Fruit fly (Drosophila melanogaster) whole organism, embryonic: ENCODE results near the gene ast.

Experiments used
- Ada2b ChIP-seq: fragments of 200-800 bp; sonication (Bioruptor generic); IDR thresholded peaks from 2 replicates; pipeline ENCODE4 v1.3.6; 2022; ENCODE audit warnings: missing biosample characterization, missing genetic modification characterization
- Awh ChIP-seq: fragments of 200-800 bp; sonication (Bioruptor generic); IDR thresholded peaks from 2 replicates; pipeline ENCODE4, ENCODE4 v1.3.6; 2022; ENCODE audit warnings: missing biosample characterization, missing genetic modification characterization
- Blimp-1 ChIP-seq: fragments of 200-800 bp; sonication (Bioruptor generic); optimal IDR thresholded peaks from 3 replicates; lab custom pipeline; 2018; ENCODE audit warnings: missing biosample characterization, missing genetic modification characterization, mild to moderate bottlenecking, moderate library complexity, missing genetic modification reagents
- CG1024 ChIP-seq: fragments of 200-800 bp; sonication (Bioruptor generic); IDR thresholded peaks from 2 replicates; pipeline ENCODE4 v1.3.6; 2022; ENCODE audit warnings: missing biosample characterization, missing genetic modification characterization
- CG10654 ChIP-seq: fragments of 200-800 bp; sonication (Bioruptor generic); optimal IDR thresholded peaks from 2 replicates; lab custom pipeline; 2016; ENCODE audit warnings: missing biosample characterization, missing genetic modification characterization
- CG11696 ChIP-seq: fragments of 200-800 bp; sonication (Bioruptor generic); IDR thresholded peaks from 2 replicates; pipeline ENCODE4 v1.3.6; 2022; ENCODE audit warnings: missing biosample characterization, missing genetic modification characterization
- CG12744 ChIP-seq: fragments of 200-800 bp; sonication (Bioruptor generic); optimal IDR thresholded peaks from 2 replicates; lab custom pipeline; 2016; ENCODE audit warnings: missing biosample characterization, missing genetic modification characterization
- CG13624 ChIP-seq: fragments of 200-800 bp; sonication (Bioruptor generic); optimal IDR thresholded peaks from 2 replicates; lab custom pipeline; 2016; ENCODE audit warnings: missing biosample characterization, missing genetic modification characterization
- CG1603 ChIP-seq: fragments of 200-800 bp; sonication (Bioruptor generic); optimal IDR thresholded peaks from 2 replicates; lab custom pipeline; 2019; ENCODE audit warnings: missing biosample characterization, mild to moderate bottlenecking, missing genetic modification characterization, moderate library complexity
- CG16815 ChIP-seq: fragments of 200-800 bp; sonication (Bioruptor generic); optimal IDR thresholded peaks from 3 replicates; lab custom pipeline; 2017; ENCODE audit warnings: missing biosample characterization, mild to moderate bottlenecking, missing genetic modification characterization
- CG17328 ChIP-seq: fragments of 200-800 bp; sonication (Bioruptor generic); IDR thresholded peaks from 2 replicates; pipeline ENCODE4 v1.3.6; 2022; ENCODE audit warnings: missing biosample characterization, missing genetic modification characterization
- CG17385 ChIP-seq: fragments of 200-800 bp; sonication (Bioruptor generic); optimal IDR thresholded peaks from 3 replicates; lab custom pipeline; 2018; ENCODE audit warnings: missing biosample characterization, mild to moderate bottlenecking, missing genetic modification characterization
- CG2889 ChIP-seq: fragments of 200-800 bp; sonication (Bioruptor generic); IDR thresholded peaks from 3 replicates; pipeline ENCODE4 v1.3.6; 2022; ENCODE audit warnings: missing biosample characterization, missing genetic modification characterization
- CG31224 ChIP-seq: fragments of 200-800 bp; sonication (Bioruptor generic); IDR thresholded peaks from 2 replicates; pipeline ENCODE4 v1.3.6; 2022; ENCODE audit warnings: missing biosample characterization, missing genetic modification characterization
- CG32532 ChIP-seq: fragments of 200-800 bp; sonication (Bioruptor generic); IDR thresholded peaks from 2 replicates; pipeline ENCODE4 v1.3.6; 2022; ENCODE audit warnings: missing biosample characterization, missing genetic modification characterization
- CG32772 ChIP-seq: fragments of 200-800 bp; sonication (Bioruptor generic); IDR thresholded peaks from 2 replicates; pipeline ENCODE4 v1.3.6; 2022; ENCODE audit warnings: missing biosample characterization, missing genetic modification characterization
- CG3407 ChIP-seq: fragments of 200-800 bp; sonication (Bioruptor generic); optimal IDR thresholded peaks from 2 replicates; lab custom pipeline; 2018; ENCODE audit warnings: missing biosample characterization, mild to moderate bottlenecking, missing genetic modification characterization
- CG42726 ChIP-seq: fragments of 200-800 bp; sonication (Bioruptor generic); IDR thresholded peaks from 2 replicates; pipeline ENCODE4 v1.3.6; 2022; ENCODE audit warnings: missing biosample characterization, missing genetic modification characterization; ENCODE audit not compliant: partially characterized antibody
- CG8359 ChIP-seq: fragments of 200-800 bp; sonication (Bioruptor generic); optimal IDR thresholded peaks from 2 replicates; lab custom pipeline; 2017; ENCODE audit warnings: missing biosample characterization, mild to moderate bottlenecking, missing genetic modification characterization, borderline replicate concordance
- CG9727 ChIP-seq: fragments of 200-800 bp; sonication (Bioruptor generic); optimal IDR thresholded peaks from 3 replicates; lab custom pipeline; 2017; ENCODE audit warnings: missing biosample characterization, mild to moderate bottlenecking, missing genetic modification characterization
- Elba2 ChIP-seq: fragments of 200-800 bp; sonication (Bioruptor generic); optimal IDR thresholded peaks from 3 replicates; lab custom pipeline; 2016; ENCODE audit warnings: missing biosample characterization, missing genetic modification characterization
- Ets97D ChIP-seq: fragments of 200-800 bp; sonication (Bioruptor generic); optimal IDR thresholded peaks from 3 replicates; lab custom pipeline; 2016; ENCODE audit warnings: missing biosample characterization, missing genetic modification characterization
- Hr78 ChIP-seq, 2 experiments: fragments of 200-800 bp in 1 of 2; fragments of >200 bp in 1 of 2; sonication (Bioruptor generic) in 1 of 2; optimal IDR thresholded peaks; 2 replicates each; lab custom pipeline; 2017 to 2019; ENCODE audit warnings: missing biosample characterization in 2 of 2, missing genetic modification characterization in 2 of 2, mild to moderate bottlenecking in 1 of 2, moderate library complexity in 1 of 2
- Lim3 ChIP-seq: fragments of 200-800 bp; sonication (Bioruptor generic); IDR thresholded peaks from 2 replicates; pipeline ENCODE4 v1.3.6; 2022; ENCODE audit warnings: missing biosample characterization, missing genetic modification characterization
- MBD-R2 ChIP-seq: fragments of 200-800 bp; sonication (Bioruptor generic); IDR thresholded peaks from 2 replicates; pipeline ENCODE4 v1.3.6; 2022; ENCODE audit warnings: missing biosample characterization, missing genetic modification characterization
- Med ChIP-seq: fragments of 200-800 bp; sonication (Bioruptor generic); peaks from one replicate; lab custom pipeline; 2016; ENCODE audit warnings: missing biosample characterization, missing genetic modification characterization, mild to moderate bottlenecking, inconsistent platforms, moderate library complexity
- NK7.1 ChIP-seq: fragments of 200-800 bp; sonication (Bioruptor generic); optimal IDR thresholded peaks from 3 replicates; lab custom pipeline; 2016; ENCODE audit warnings: missing biosample characterization, missing genetic modification characterization
- abd-A ChIP-seq: fragments of 200-800 bp; sonication (Bioruptor generic); optimal IDR thresholded peaks from 3 replicates; lab custom pipeline; 2019; ENCODE audit warnings: missing biosample characterization, mild to moderate bottlenecking, missing genetic modification characterization, moderate library complexity
- cas ChIP-seq: fragments of 200-800 bp; sonication (Bioruptor generic); IDR thresholded peaks from 2 replicates; pipeline ENCODE4 v1.3.6; 2022; ENCODE audit warnings: missing biosample characterization, missing genetic modification characterization
- caup ChIP-seq: fragments of 200-800 bp; sonication (Bioruptor generic); optimal IDR thresholded peaks from 3 replicates; lab custom pipeline; 2017; ENCODE audit warnings: missing biosample characterization, mild to moderate bottlenecking, missing genetic modification characterization, moderate library complexity; ENCODE audit not compliant: severe bottlenecking
- crol ChIP-seq: fragments of 200-800 bp; sonication (Bioruptor generic); IDR thresholded peaks from 2 replicates; pipeline ENCODE4 v1.3.6; 2022; ENCODE audit warnings: missing biosample characterization, missing genetic modification characterization
- lola ChIP-seq, 3 experiments: fragments of >200 bp in 2 of 3; fragments of 200-800 bp in 1 of 3; sonication (Bioruptor generic) in 1 of 3; optimal IDR thresholded peaks; 2 replicates each; lab custom pipeline; 2017 to 2019; ENCODE audit warnings: missing biosample characterization in 3 of 3, missing genetic modification characterization in 3 of 3, mild to moderate bottlenecking in 1 of 3, moderate library complexity in 1 of 3
- phol ChIP-seq: fragments of 200-800 bp; sonication (Bioruptor generic); optimal IDR thresholded peaks from 3 replicates; lab custom pipeline; 2018; ENCODE audit warnings: missing biosample characterization, mild to moderate bottlenecking, missing genetic modification characterization, moderate library complexity
- sd ChIP-seq: fragments of 200-800 bp; sonication (Bioruptor generic); optimal IDR thresholded peaks from 3 replicates; lab custom pipeline; 2018; ENCODE audit warnings: missing biosample characterization, mild to moderate bottlenecking, missing genetic modification characterization, moderate library complexity
- sens ChIP-seq: fragments of 200-800 bp; sonication (Bioruptor generic); peaks from one replicate; lab custom pipeline; 2016; ENCODE audit warnings: missing biosample characterization, missing genetic modification characterization
- seq ChIP-seq: fragments of 200-800 bp; sonication (Bioruptor generic); IDR thresholded peaks from 2 replicates; pipeline ENCODE4 v1.3.6; 2022; ENCODE audit warnings: missing biosample characterization, missing genetic modification characterization
- sim ChIP-seq: fragments of 200-800 bp; sonication (Bioruptor generic); IDR thresholded peaks from 2 replicates; pipeline ENCODE4 v1.3.6; 2022; ENCODE audit warnings: missing biosample characterization, missing genetic modification characterization
- stwl ChIP-seq: fragments of 200-800 bp; sonication (Bioruptor generic); optimal IDR thresholded peaks from 3 replicates; lab custom pipeline; 2018; ENCODE audit warnings: missing biosample characterization, mild to moderate bottlenecking, missing genetic modification characterization, moderate library complexity
- vvl ChIP-seq: fragments of 200-800 bp; sonication (Bioruptor generic); IDR thresholded peaks from 2 replicates; pipeline ENCODE4 v1.3.6; 2022; ENCODE audit warnings: missing biosample characterization, missing genetic modification characterization
- zen ChIP-seq: fragments of 200-800 bp; sonication (Bioruptor generic); optimal IDR thresholded peaks from 3 replicates; lab custom pipeline; 2018; ENCODE audit warnings: missing biosample characterization, mild to moderate bottlenecking, missing genetic modification characterization, moderate library complexity
- zfh1 ChIP-seq: fragments of 200-800 bp; sonication (Bioruptor generic); IDR thresholded peaks from 3 replicates; pipeline ENCODE4 v1.3.6; 2022; ENCODE audit warnings: missing biosample characterization, missing genetic modification characterization

ast gene

dm6 chr2L:1049361-1049760 lies 28.4 kb upstream of the ast start:
- TF ChIP-seq Ets97D (peak; percentile 0), lola (GFP tag; optimal IDR thresholded peaks at IDR 0.05; lab: Kevin White, UChicago) (peak in 1 of 3 experiments; percentile 15), CG16815 (GFP tag; lab: Kevin White, UChicago) (no peak), abd-A (tag; lab: Kevin White, UChicago) (no peak), sim (GFP tag; lab: Robert Waterston, UW) (no peak), CG1024 (GFP tag; lab: Robert Waterston, UW) (0 out of 2 replicates have a peak, but pooled peaks have one; percentile 12), CG42726 (0 out of 2 replicates have a peak, but pooled peaks have one; percentile 7), CG10654 (GFP tag; lab: Kevin White, UChicago) (no peak), CG1603 (tag; lab: Kevin White, UChicago) (peak; percentile 5), cas (GFP tag; lab: Robert Waterston, UW) (no peak), CG2889 (no peak), Med (peak; percentile 25), CG11696 (GFP tag; lab: Robert Waterston, UW) (no peak), vvl (GFP tag; lab: Robert Waterston, UW) (peak; percentile 23; the same call in 1 of the 2 replicates), stwl (tag; lab: Kevin White, UChicago) (peak; percentile 7), CG9727 (GFP tag; lab: Kevin White, UChicago) (no peak), CG31224 (GFP tag; lab: Robert Waterston, UW) (no peak), sd (peak; percentile 57), NK7.1 (GFP tag; lab: Kevin White, UChicago) (no peak), Elba2 (GFP tag; lab: Kevin White, UChicago) (no peak), CG12744 (GFP tag; lab: Kevin White, UChicago) (peak; percentile 18), caup (GFP tag; lab: Kevin White, UChicago) (no peak), CG17328 (no peak), seq (GFP tag; lab: Robert Waterston, UW) (no peak), zfh1 (GFP tag; lab: Robert Waterston, UW) (peak; percentile 29; the same call in 1 of the 3 replicates), phol (tag; lab: Kevin White, UChicago) (peak; percentile 81), zen (tag; lab: Kevin White, UChicago) (peak; percentile 24), CG8359 (GFP tag; lab: Kevin White, UChicago) (no peak)
- TF ChIP-seq, all 482 proteins: peak for 13

dm6 chr2L:1056631-1057030 lies 21.1 kb upstream of the ast start:
- TF ChIP-seq Blimp-1 (no peak), crol (GFP tag; lab: Robert Waterston, UW) (0 out of 2 replicates have a peak, but pooled peaks have one; percentile 8), CG32772 (GFP tag; lab: Robert Waterston, UW) (0 out of 2 replicates have a peak, but pooled peaks have one; percentile 17), Ada2b (GFP tag; lab: Robert Waterston, UW) (no peak), CG32532 (GFP tag; lab: Robert Waterston, UW) (0 out of 2 replicates have a peak, but pooled peaks have one; percentile 7), sens (GFP tag; lab: Kevin White, UChicago) (peak; percentile 56), Lim3 (GFP tag; lab: Robert Waterston, UW) (no peak), CG11696 (GFP tag; lab: Robert Waterston, UW) (0 out of 2 replicates have a peak, but pooled peaks have one; percentile 22)

DNA sequence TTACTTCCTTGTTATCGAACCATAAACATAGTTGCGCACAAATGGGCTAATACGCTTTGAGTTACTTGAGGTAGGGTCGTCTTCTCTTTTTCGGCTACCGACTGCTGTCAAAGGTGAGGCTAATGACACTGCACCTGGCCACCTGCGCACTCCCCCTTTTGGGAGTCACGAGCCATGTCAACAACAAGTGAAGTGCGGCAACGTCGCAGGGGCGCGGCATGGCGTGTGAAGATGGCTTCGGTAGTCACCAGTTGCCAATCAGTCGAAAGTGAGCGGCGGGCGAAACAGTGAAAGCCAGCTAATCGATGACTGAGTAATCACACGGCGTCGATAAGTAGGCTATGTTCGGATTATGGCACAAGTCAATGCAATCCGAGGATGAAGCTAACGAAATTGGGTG lies 20.2 kb upstream of the ast start:
- TF ChIP-seq CG13624 (GFP tag; lab: Kevin White, UChicago) = no peak
- 0 out of 2 replicates have a peak, but pooled peaks have one; percentile 17 for TF ChIP-seq Awh (GFP tag; lab: Robert Waterston, UW)
- TF ChIP-seq Med = peak; percentile 37
- TF ChIP-seq Ada2b (GFP tag; lab: Robert Waterston, UW) = 0 out of 2 replicates have a peak, but pooled peaks have one; percentile 9
- no peak for TF ChIP-seq CG17385 (GFP tag; lab: Kevin White, UChicago)
- TF ChIP-seq MBD-R2 (GFP tag; lab: Robert Waterston, UW) = no peak
- peak; percentile 0 for TF ChIP-seq Blimp-1
- peak in 1 of 2 experiments; percentile 27 for TF ChIP-seq Hr78 (GFP tag; optimal IDR thresholded peaks at IDR 0.05; lab: Kevin White, UChicago)
- peak; percentile 98 for TF ChIP-seq CG3407 (GFP tag; lab: Kevin White, UChicago)
